Fruit fly (Drosophila melanogaster) whole organism, embryonic: ENCODE data around the gene CG16853.

ENCODE experiments used
- ATbp ChIP-seq: fragments of 200-800 bp; sonication (Bioruptor generic); optimal IDR thresholded peaks from 2 replicates; lab custom pipeline; 2017; ENCODE audit warnings: missing biosample characterization, mild to moderate bottlenecking, missing genetic modification characterization, missing genetic modification reagents
- Asciz ChIP-seq: fragments of 200-800 bp; sonication (Bioruptor generic); optimal IDR thresholded peaks from 2 replicates; lab custom pipeline; 2017; ENCODE audit warnings: missing biosample characterization, mild to moderate bottlenecking, missing genetic modification characterization, missing genetic modification reagents
- Atf-2 ChIP-seq: fragments of 200-800 bp; sonication (Bioruptor generic); optimal IDR thresholded peaks from 2 replicates; lab custom pipeline; 2016; ENCODE audit warnings: missing biosample characterization, missing genetic modification characterization
- Atf6 ChIP-seq: fragments of 200-800 bp; sonication (Bioruptor generic); IDR thresholded peaks from 2 replicates; pipeline ENCODE4 v1.3.6; 2022; ENCODE audit warnings: missing biosample characterization, missing genetic modification characterization
- BEAF-32 ChIP-seq: fragments of 200-800 bp; sonication (Bioruptor generic); optimal IDR thresholded peaks from 3 replicates; lab custom pipeline; 2017; ENCODE audit warnings: missing biosample characterization, missing genetic modification characterization, mild to moderate bottlenecking, moderate library complexity, missing genetic modification reagents
- CG10431 ChIP-seq: fragments of 200-800 bp; sonication (Bioruptor generic); optimal IDR thresholded peaks from 3 replicates; lab custom pipeline; 2018; ENCODE audit warnings: missing biosample characterization, mild to moderate bottlenecking, missing genetic modification characterization
- CG11398 ChIP-seq: fragments of 200-800 bp; sonication (Bioruptor generic); optimal IDR thresholded peaks from 2 replicates; lab custom pipeline; 2016; ENCODE audit warnings: missing biosample characterization, missing genetic modification characterization
- CG12155 ChIP-seq: fragments of 200-800 bp; sonication (Bioruptor generic); optimal IDR thresholded peaks from 3 replicates; lab custom pipeline; 2016; ENCODE audit warnings: missing biosample characterization, missing genetic modification characterization
- CG12236 ChIP-seq: fragments of 200-800 bp; sonication (Bioruptor generic); optimal IDR thresholded peaks from 2 replicates; lab custom pipeline; 2016; ENCODE audit warnings: missing biosample characterization, missing genetic modification characterization
- CG12659 ChIP-seq: fragments of 200-800 bp; sonication (Bioruptor generic); optimal IDR thresholded peaks from 3 replicates; lab custom pipeline; 2017; ENCODE audit warnings: mild to moderate bottlenecking, missing biosample characterization, missing genetic modification reagents, missing genetic modification characterization
- CG17186 ChIP-seq: fragments of 200-800 bp; sonication (Bioruptor generic); optimal IDR thresholded peaks from 3 replicates; lab custom pipeline; 2017; ENCODE audit warnings: missing biosample characterization, missing genetic modification reagents, missing genetic modification characterization
- CG17359 ChIP-seq: fragments of 200-800 bp; sonication (Bioruptor generic); optimal IDR thresholded peaks from 3 replicates; lab custom pipeline; 2018; ENCODE audit warnings: missing biosample characterization, mild to moderate bottlenecking, missing genetic modification characterization, moderate library complexity
- CG2678 ChIP-seq: fragments of 200-800 bp; sonication (Bioruptor generic); optimal IDR thresholded peaks from 3 replicates; lab custom pipeline; 2019; ENCODE audit warnings: missing biosample characterization, mild to moderate bottlenecking, missing genetic modification characterization, moderate library complexity
- CG30431 ChIP-seq: fragments of 200-800 bp; sonication (Bioruptor generic); optimal IDR thresholded peaks from 2 replicates; lab custom pipeline; 2017; ENCODE audit warnings: missing biosample characterization, missing genetic modification characterization
- CG33213 ChIP-seq: fragments of 200-800 bp; sonication (Bioruptor generic); optimal IDR thresholded peaks from 3 replicates; lab custom pipeline; 2016; ENCODE audit warnings: missing biosample characterization, missing genetic modification characterization
- CG33557 ChIP-seq: fragments of 200-800 bp; sonication (Bioruptor generic); optimal IDR thresholded peaks from 2 replicates; lab custom pipeline; 2019; ENCODE audit warnings: missing biosample characterization, mild to moderate bottlenecking, missing genetic modification characterization, moderate library complexity
- CG6654 ChIP-seq: fragments of 200-800 bp; sonication (Bioruptor generic); optimal IDR thresholded peaks from 2 replicates; lab custom pipeline; 2017; ENCODE audit warnings: missing biosample characterization, mild to moderate bottlenecking, missing genetic modification characterization
- CG6813 ChIP-seq: fragments of 200-800 bp; sonication (Bioruptor generic); optimal IDR thresholded peaks from 2 replicates; lab custom pipeline; 2017; ENCODE audit warnings: missing biosample characterization, missing genetic modification characterization, mild to moderate bottlenecking, moderate library complexity, missing genetic modification reagents
- CG7928 ChIP-seq: fragments of 200-800 bp; sonication (Bioruptor generic); optimal IDR thresholded peaks from 2 replicates; lab custom pipeline; 2017; ENCODE audit warnings: missing biosample characterization, mild to moderate bottlenecking, missing genetic modification characterization
- CG8290 ChIP-seq, 3 experiments: fragments of 200-800 bp; sonication (Bioruptor generic); optimal IDR thresholded peaks; 2 replicates each; lab custom pipeline; 2016 to 2019; ENCODE audit warnings: missing biosample characterization in 3 of 3, missing genetic modification characterization in 3 of 3, mild to moderate bottlenecking in 2 of 3, moderate library complexity in 1 of 3
- CTCF ChIP-seq: fragments of 200-800 bp; sonication (Bioruptor generic); optimal IDR thresholded peaks from 2 replicates; lab custom pipeline; 2017; ENCODE audit warnings: missing biosample characterization, mild to moderate bottlenecking, missing genetic modification characterization, moderate library complexity
- Chrac-16 ChIP-seq: fragments of 200-800 bp; sonication (Bioruptor generic); optimal IDR thresholded peaks from 3 replicates; lab custom pipeline; 2016; ENCODE audit warnings: missing biosample characterization, missing genetic modification characterization
- CoRest ChIP-seq: fragments of 200-800 bp; sonication (Bioruptor generic); optimal IDR thresholded peaks from 3 replicates; lab custom pipeline; 2018; ENCODE audit warnings: missing biosample characterization, mild to moderate bottlenecking, missing genetic modification characterization, moderate library complexity
- D ChIP-seq, 2 experiments: fragments of 200-800 bp in 1 of 2; fragments of >200 bp in 1 of 2; sonication (Bioruptor generic) in 1 of 2; optimal IDR thresholded peaks; 2 replicates in 1 of 2; 3 replicates in 1 of 2; lab custom pipeline; 2017; ENCODE audit warnings: mild to moderate bottlenecking in 1 of 2, missing biosample characterization in 1 of 2, missing genetic modification characterization in 1 of 2, missing genetic modification reagents in 1 of 2
- E2f2 ChIP-seq: fragments of 200-800 bp; sonication (Bioruptor generic); IDR thresholded peaks from 2 replicates; pipeline ENCODE4 v1.3.6; 2022; ENCODE audit warnings: missing biosample characterization, missing genetic modification characterization
- ERR ChIP-seq: fragments of 200-800 bp; sonication (Bioruptor generic); optimal IDR thresholded peaks from 2 replicates; lab custom pipeline; 2016; ENCODE audit warnings: missing biosample characterization, missing genetic modification characterization
- GATAe ChIP-seq: fragments of 200-800 bp; sonication (Bioruptor generic); conservative IDR thresholded peaks from 2 replicates; pipeline ENCODE4 v1.3.6; 2022; ENCODE audit warnings: missing biosample characterization, missing genetic modification characterization
- Hmr ChIP-seq: fragments of 200-800 bp; sonication (Bioruptor generic); optimal IDR thresholded peaks from 3 replicates; lab custom pipeline; 2017; ENCODE audit warnings: mild to moderate bottlenecking, missing biosample characterization, missing genetic modification reagents, missing genetic modification characterization
- Nf-YC ChIP-seq: fragments of 200-800 bp; optimal IDR thresholded peaks from 3 replicates; lab custom pipeline; 2019; ENCODE audit warnings: missing biosample characterization, mild to moderate bottlenecking, missing genetic modification characterization, moderate library complexity
- Oaz ChIP-seq: fragments of 200-800 bp; sonication (Bioruptor generic); IDR thresholded peaks from 2 replicates; pipeline ENCODE4 v1.3.6; 2022; ENCODE audit warnings: missing biosample characterization, missing genetic modification characterization
- Oli ChIP-seq: fragments of 200-800 bp; sonication (Bioruptor generic); optimal IDR thresholded peaks from 2 replicates; lab custom pipeline; 2018; ENCODE audit warnings: missing biosample characterization, mild to moderate bottlenecking, missing genetic modification characterization, moderate library complexity
- TFAM ChIP-seq: fragments of 200-800 bp; sonication (Bioruptor generic); optimal IDR thresholded peaks from 2 replicates; lab custom pipeline; 2017; ENCODE audit warnings: missing biosample characterization, missing genetic modification characterization, inconsistent platforms
- amos ChIP-seq: fragments of 200-800 bp; sonication (Bioruptor generic); IDR thresholded peaks from 2 replicates; pipeline ENCODE4 v1.3.6; 2022; ENCODE audit warnings: missing biosample characterization, missing genetic modification characterization; ENCODE audit not compliant: partially characterized antibody
- chn ChIP-seq: fragments of 200-800 bp; sonication (Bioruptor generic); optimal IDR thresholded peaks from 2 replicates; lab custom pipeline; 2016; ENCODE audit warnings: missing biosample characterization, missing genetic modification characterization
- danr ChIP-seq: fragments of 200-800 bp; sonication (Bioruptor generic); IDR thresholded peaks from 2 replicates; pipeline ENCODE4 v1.3.6; 2022; ENCODE audit warnings: missing biosample characterization, missing genetic modification characterization
- dati ChIP-seq: fragments of 200-800 bp; sonication (Bioruptor generic); IDR thresholded peaks from 2 replicates; pipeline ENCODE4 v1.3.6; 2022; ENCODE audit warnings: missing biosample characterization, missing genetic modification characterization
- dimm ChIP-seq: fragments of 200-800 bp; sonication (Bioruptor generic); IDR thresholded peaks from 2 replicates; pipeline ENCODE4 v1.3.6; 2022; ENCODE audit warnings: missing biosample characterization, missing genetic modification characterization
- disco-r ChIP-seq: fragments of 200-800 bp; sonication (Bioruptor generic); optimal IDR thresholded peaks from 2 replicates; lab custom pipeline; 2016; ENCODE audit warnings: missing biosample characterization, missing genetic modification characterization
- dmrt11E ChIP-seq: fragments of 200-800 bp; sonication (Bioruptor generic); optimal IDR thresholded peaks from 3 replicates; lab custom pipeline; 2018; ENCODE audit warnings: missing biosample characterization, mild to moderate bottlenecking, missing genetic modification characterization, moderate library complexity
- fd96Cb ChIP-seq: fragments of 200-800 bp; sonication (Bioruptor generic); optimal IDR thresholded peaks from 2 replicates; lab custom pipeline; 2018; ENCODE audit warnings: missing biosample characterization, mild to moderate bottlenecking, missing genetic modification characterization, moderate library complexity
- gcm2 ChIP-seq: fragments of 200-800 bp; sonication (Bioruptor generic); optimal IDR thresholded peaks from 2 replicates; lab custom pipeline; 2016; ENCODE audit warnings: missing biosample characterization, missing genetic modification characterization
- hb ChIP-seq: fragments of 200-800 bp; sonication (Bioruptor generic); IDR thresholded peaks from 3 replicates; pipeline ENCODE4 v1.3.6; 2022; ENCODE audit warnings: missing biosample characterization, missing genetic modification characterization; ENCODE audit not compliant: partially characterized antibody
- kni ChIP-seq: fragments of 200-800 bp; sonication (Bioruptor generic); optimal IDR thresholded peaks from 3 replicates; lab custom pipeline; 2017; ENCODE audit warnings: mild to moderate bottlenecking, missing biosample characterization, missing genetic modification reagents, missing genetic modification characterization
- otp ChIP-seq: fragments of 200-800 bp; sonication (Bioruptor generic); IDR thresholded peaks from 3 replicates; pipeline ENCODE4, ENCODE4 v1.3.6; 2022; ENCODE audit warnings: missing biosample characterization, missing genetic modification characterization
- sima ChIP-seq: fragments of 200-800 bp; sonication (Bioruptor generic); optimal IDR thresholded peaks from 2 replicates; lab custom pipeline; 2016; ENCODE audit warnings: missing biosample characterization, missing genetic modification characterization
- stc ChIP-seq: fragments of 200-800 bp; sonication (Bioruptor generic); IDR thresholded peaks from 2 replicates; pipeline ENCODE4 v1.3.6; 2022; ENCODE audit warnings: missing biosample characterization, missing genetic modification characterization
- trh ChIP-seq: fragments of 200-800 bp; sonication (Bioruptor generic); optimal IDR thresholded peaks from 2 replicates; lab custom pipeline; 2016; ENCODE audit warnings: missing biosample characterization, missing genetic modification characterization
- zf30C ChIP-seq: fragments of 200-800 bp; sonication (Bioruptor generic); optimal IDR thresholded peaks from 3 replicates; lab custom pipeline; 2018; ENCODE audit warnings: missing biosample characterization, mild to moderate bottlenecking, missing genetic modification characterization

Gene CG16853

DNA sequence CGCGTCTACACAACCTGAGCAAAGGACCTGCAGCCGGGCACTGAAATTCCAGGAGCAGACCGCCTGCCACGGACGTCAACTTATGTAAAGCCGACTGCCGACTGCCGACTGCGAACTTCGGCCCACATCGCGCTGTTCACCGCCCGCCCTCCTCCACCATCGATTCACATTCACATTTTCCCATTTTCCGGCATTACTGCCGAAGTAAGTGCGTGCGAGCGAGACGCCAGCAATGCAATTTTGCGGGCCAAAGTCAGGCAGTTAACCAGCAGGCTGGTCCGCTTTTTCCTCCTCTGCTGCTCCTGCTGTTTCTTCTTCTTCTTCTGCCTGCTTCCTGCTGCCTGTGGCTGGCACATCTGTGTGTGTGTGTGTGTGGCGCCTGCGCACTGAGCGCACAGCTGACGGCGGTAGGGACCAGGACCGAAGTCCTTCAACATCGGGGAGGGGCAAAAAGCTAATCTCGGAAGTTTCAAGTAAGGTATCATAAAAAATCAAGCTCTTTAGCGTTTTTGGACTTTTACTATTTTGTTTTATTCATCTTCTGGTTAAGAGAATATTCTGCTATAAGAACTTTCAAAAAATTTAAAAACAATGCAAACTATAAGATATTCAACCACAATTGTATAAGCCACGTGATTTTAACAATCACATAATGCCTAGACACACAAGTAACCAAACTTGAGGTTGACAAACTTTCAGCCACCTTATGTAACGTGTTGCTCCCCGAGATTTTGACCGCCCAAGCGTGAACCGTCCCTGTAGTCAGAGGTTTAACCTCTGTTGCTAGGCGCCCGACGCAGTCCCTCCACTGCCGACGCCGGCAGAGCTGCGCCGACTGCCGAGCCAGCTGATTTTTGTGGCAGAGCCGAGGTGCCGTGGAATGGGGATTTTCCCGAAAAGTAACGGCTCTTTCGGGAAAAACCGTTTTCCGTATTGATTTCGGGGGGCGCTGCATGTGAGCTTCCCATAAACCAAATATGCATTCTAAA lies 6.0 kb downstream of the CG16853 start (continued):
- TF ChIP-seq Oaz (GFP tag; lab: Robert Waterston, UW) (no peak), D (optimal IDR thresholded peaks at IDR 0.05; lab: Kevin White, UChicago) (no peak), D (GFP tag; optimal IDR thresholded peaks at IDR 0.05; lab: Kevin White, UChicago) (peak; percentile 46), CG12155 (GFP tag; lab: Kevin White, UChicago) (peak; percentile 26), gcm2 (no peak), CG33213 (GFP tag; lab: Kevin White, UChicago) (no peak), zf30C (GFP tag; lab: Kevin White, UChicago) (no peak), hb (GFP tag; lab: Robert Waterston, UW) (no peak), CG30431 (peak; percentile 41), otp (GFP tag; lab: Robert Waterston, UW) (no peak), CG33557 (no peak), dati (GFP tag; lab: Robert Waterston, UW) (no peak), CG12659 (GFP tag; lab: Kevin White, UChicago) (peak; percentile 10), amos (GFP tag; lab: Robert Waterston, UW) (peak; percentile 45; the same call in 1 of the 2 replicates), sima (GFP tag; lab: Kevin White, UChicago) (peak; percentile 11), CG8290 (GFP tag; optimal IDR thresholded peaks at IDR 0.05; lab: Kevin White, UChicago) (peak; percentile 41), CG8290 (tag; optimal IDR thresholded peaks at IDR 0.05; lab: Kevin White, UChicago) (peak in 1 of 2 experiments; percentile 32), Oli (tag; lab: Kevin White, UChicago) (peak; percentile 35), Nf-YC (peak; percentile 23), chn (peak; percentile 26), CG7928 (GFP tag; lab: Kevin White, UChicago) (no peak), disco-r (no peak), BEAF-32 (GFP tag; lab: Kevin White, UChicago) (no peak), GATAe (GFP tag; lab: Robert Waterston, UW) (no peak), dmrt11E (tag; lab: Kevin White, UChicago) (peak; percentile 58), Atf-2 (peak; percentile 39), CG6654 (GFP tag; lab: Kevin White, UChicago) (no peak), fd96Cb (tag; lab: Kevin White, UChicago) (peak; percentile 34), E2f2 (no peak), CG17186 (no peak), CoRest (peak; percentile 53), CTCF (no peak), danr (no peak), trh (GFP tag; lab: Kevin White, UChicago) (no peak), Asciz (GFP tag; lab: Kevin White, UChicago) (no peak), CG17359 (tag; lab: Kevin White, UChicago) (no peak), TFAM (GFP tag; lab: Kevin White, UChicago) (no peak), ATbp (GFP tag; lab: Kevin White, UChicago) (no peak), CG11398 (peak; percentile 23), CG10431 (GFP tag; lab: Kevin White, UChicago) (no peak), stc (GFP tag; lab: Robert Waterston, UW) (no peak), CG6813 (GFP tag; lab: Kevin White, UChicago) (peak; percentile 59), ERR (GFP tag; lab: Kevin White, UChicago) (peak; percentile 13), Hmr (GFP tag; lab: Kevin White, UChicago) (peak; percentile 58), CG2678 (peak; percentile 72), dimm (GFP tag; lab: Robert Waterston, UW) (no peak), kni (GFP tag; lab: Kevin White, UChicago) (no peak), Atf6 (GFP tag; lab: Robert Waterston, UW) (no peak), CG12236 (GFP tag; lab: Kevin White, UChicago) (no peak), Chrac-16 (GFP tag; lab: Kevin White, UChicago) (peak; percentile 40)
